Worm (Caenorhabditis elegans): ENCODE data around the gene chts-1.

DNA sequence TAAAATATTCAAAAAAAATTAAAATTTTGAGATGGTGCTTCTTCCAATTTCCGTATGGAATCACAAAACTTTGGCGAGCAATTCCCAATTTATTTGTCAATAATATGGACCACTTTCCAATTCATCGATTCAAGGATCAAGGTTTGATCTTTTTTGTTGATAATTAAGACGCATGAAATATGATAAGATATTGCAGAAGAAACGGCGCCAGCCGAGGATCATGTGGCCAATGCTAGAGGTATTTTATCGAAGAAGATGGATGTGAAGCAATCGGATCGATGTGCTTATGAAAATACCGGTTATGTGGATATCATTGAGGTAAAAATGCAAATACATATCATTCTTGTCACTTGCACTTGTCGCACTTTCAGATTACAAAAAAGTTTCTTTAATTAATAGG, 31.0 kb upstream of the chts-1 start:
- TF ChIP-seq ama-1 (optimal IDR thresholded peaks at IDR 0.05): no peak
- no peak for TF ChIP-seq elt-3 (tag; optimal IDR thresholded peaks at IDR 0.05)
- no peak for TF ChIP-seq ztf-4 (tag; optimal IDR thresholded peaks at IDR 0.05)

All from whole organism, L3 larva.